Worm (Caenorhabditis elegans) whole organism, mixed stage, embryonic: ENCODE measurements around the gene F13B9.2.

Experiments
- bed-3 ChIP-seq: fragments of 200-800 bp; sonication (Bioruptor generic); optimal IDR thresholded peaks from 3 replicates; lab custom pipeline; 2018; ENCODE audit warnings: mild to moderate bottlenecking, missing genetic modification characterization, moderate library complexity, missing compliant biosample characterization
- ceh-83 ChIP-seq: fragments of 200-800 bp; sonication (Bioruptor generic); optimal IDR thresholded peaks from 2 replicates; lab custom pipeline; 2018; ENCODE audit warnings: mild to moderate bottlenecking, missing genetic modification characterization, missing compliant biosample characterization
- ces-1 ChIP-seq: fragments of 150-350 bp; optimal IDR thresholded peaks from 2 replicates; lab custom pipeline; 2014; ENCODE audit warnings: missing biosample characterization, missing genetic modification reagents, missing genetic modification characterization
- hlh-1 ChIP-seq: fragments of 150-350 bp; optimal IDR thresholded peaks from 2 replicates; lab custom pipeline; 2014; ENCODE audit warnings: missing biosample characterization, missing genetic modification reagents, missing genetic modification characterization
- lsy-2 ChIP-seq: fragments of 150-350 bp; optimal IDR thresholded peaks from 2 replicates; lab custom pipeline; 2014; ENCODE audit warnings: missing biosample characterization, missing genetic modification characterization
- mls-2 ChIP-seq: sonication (generic microtip); optimal IDR thresholded peaks from 2 replicates; lab custom pipeline; 2016; ENCODE audit warnings: mild to moderate bottlenecking, missing genetic modification characterization, moderate library complexity, missing compliant biosample characterization
- pha-4 ChIP-seq: fragments of 150-350 bp; optimal IDR thresholded peaks from 2 replicates; lab custom pipeline; 2018; ENCODE audit warnings: missing biosample characterization, missing genetic modification reagents, missing genetic modification characterization
- unc-120 ChIP-seq: sonication (generic microtip); optimal IDR thresholded peaks from 2 replicates; lab custom pipeline; 2017; ENCODE audit warnings: missing genetic modification characterization, missing compliant biosample characterization; ENCODE audit not compliant: poor library complexity, severe bottlenecking
- ztf-11 ChIP-seq: fragments of 150-350 bp; optimal IDR thresholded peaks from 2 replicates; lab custom pipeline; 2014; ENCODE audit warnings: missing biosample characterization, missing genetic modification characterization

F13B9.2 gene

ce11 chrX:8327800-8328199 lies 42.3 kb downstream of the F13B9.2 start, which contains the start of gene F55E10.4:
Gene F55E10.4, minus strand, starts transcription at chrX:8327900.
- no peak for TF ChIP-seq mls-2 (tag; lab: Kevin White, UChicago)
- TF ChIP-seq pha-4: no peak
- TF ChIP-seq unc-120 (tag; lab: Kevin White, UChicago): no peak
- no peak for TF ChIP-seq lsy-2
- TF ChIP-seq hlh-1 (tag; lab: Kevin White, UChicago): no peak
- TF ChIP-seq ceh-83 (GFP tag; lab: Kevin White, UChicago): no peak
- no peak for TF ChIP-seq ztf-11
- no peak for TF ChIP-seq bed-3 (GFP tag; lab: Kevin White, UChicago)
- no peak for TF ChIP-seq ces-1 (GFP tag; lab: Kevin White, UChicago)
